Fruit fly (Drosophila melanogaster) whole organism, embryonic: ENCODE measurements around the gene Iris.

Source experiments
- B-H1 ChIP-seq: fragments of 200-800 bp; sonication (Bioruptor generic); IDR thresholded peaks from 3 replicates; pipeline ENCODE4 v1.3.6; 2022; ENCODE audit warnings: missing biosample characterization, missing genetic modification characterization
- CG10267 ChIP-seq: fragments of 200-800 bp; sonication (Bioruptor generic); optimal IDR thresholded peaks from 2 replicates; lab custom pipeline; 2018; ENCODE audit warnings: missing biosample characterization, mild to moderate bottlenecking, missing genetic modification characterization, moderate library complexity
- CG10543 ChIP-seq: fragments of 200-800 bp; sonication (Bioruptor generic); optimal IDR thresholded peaks from 3 replicates; lab custom pipeline; 2017; ENCODE audit warnings: missing biosample characterization, mild to moderate bottlenecking, missing genetic modification characterization, moderate library complexity
- CG10654 ChIP-seq: fragments of 200-800 bp; sonication (Bioruptor generic); optimal IDR thresholded peaks from 2 replicates; lab custom pipeline; 2016; ENCODE audit warnings: missing biosample characterization, missing genetic modification characterization
- CG11093 ChIP-seq: fragments of 200-800 bp; sonication (Bioruptor generic); IDR thresholded peaks from 3 replicates; pipeline ENCODE4 v1.3.6; 2022; ENCODE audit warnings: missing biosample characterization, missing genetic modification characterization
- CG12769 ChIP-seq: fragments of 200-800 bp; sonication (Bioruptor generic); optimal IDR thresholded peaks from 2 replicates; lab custom pipeline; 2019; ENCODE audit warnings: missing biosample characterization, mild to moderate bottlenecking, missing genetic modification characterization, moderate library complexity
- CG16813 ChIP-seq: fragments of 200-800 bp; sonication (Bioruptor generic); IDR thresholded peaks from 3 replicates; pipeline ENCODE4 v1.3.6; 2022; ENCODE audit warnings: missing biosample characterization, missing genetic modification characterization; ENCODE audit not compliant: partially characterized antibody
- CG2199 ChIP-seq: fragments of 200-800 bp; sonication (Bioruptor generic); IDR thresholded peaks from 3 replicates; pipeline ENCODE4 v1.3.6; 2022; ENCODE audit warnings: missing biosample characterization, missing genetic modification characterization
- CG2202 ChIP-seq: fragments of 200-800 bp; sonication (Bioruptor generic); optimal IDR thresholded peaks from 2 replicates; lab custom pipeline; 2018; ENCODE audit warnings: missing biosample characterization, mild to moderate bottlenecking, missing genetic modification characterization
- CG30431 ChIP-seq: fragments of 200-800 bp; sonication (Bioruptor generic); optimal IDR thresholded peaks from 2 replicates; lab custom pipeline; 2017; ENCODE audit warnings: missing biosample characterization, missing genetic modification characterization
- CG3407 ChIP-seq: fragments of 200-800 bp; sonication (Bioruptor generic); optimal IDR thresholded peaks from 2 replicates; lab custom pipeline; 2018; ENCODE audit warnings: missing biosample characterization, mild to moderate bottlenecking, missing genetic modification characterization
- CG34224 ChIP-seq: fragments of 200-800 bp; sonication (Bioruptor generic); IDR thresholded peaks from 3 replicates; pipeline ENCODE4 v1.3.6; 2022; ENCODE audit warnings: missing biosample characterization, missing genetic modification characterization; ENCODE audit not compliant: partially characterized antibody
- CG34422 ChIP-seq: fragments of 200-800 bp; sonication (Bioruptor generic); IDR thresholded peaks from 3 replicates; pipeline ENCODE4 v1.3.6; 2022; ENCODE audit warnings: missing biosample characterization, missing genetic modification characterization
- CG3847 ChIP-seq: fragments of 200-800 bp; sonication (Bioruptor generic); IDR thresholded peaks from 2 replicates; pipeline ENCODE4 v1.3.6; 2022; ENCODE audit warnings: missing biosample characterization, missing genetic modification characterization
- CG8290 ChIP-seq, 3 experiments: fragments of 200-800 bp; sonication (Bioruptor generic); optimal IDR thresholded peaks; 2 replicates each; lab custom pipeline; 2016 to 2019; ENCODE audit warnings: missing biosample characterization in 3 of 3, missing genetic modification characterization in 3 of 3, mild to moderate bottlenecking in 2 of 3, moderate library complexity in 1 of 3
- CG9727 ChIP-seq: fragments of 200-800 bp; sonication (Bioruptor generic); optimal IDR thresholded peaks from 3 replicates; lab custom pipeline; 2017; ENCODE audit warnings: missing biosample characterization, mild to moderate bottlenecking, missing genetic modification characterization
- Dbx ChIP-seq: fragments of 200-800 bp; sonication (Bioruptor generic); IDR thresholded peaks from 3 replicates; pipeline ENCODE4 v1.3.6; 2022; ENCODE audit warnings: missing biosample characterization, missing genetic modification characterization
- E2f2 ChIP-seq: fragments of 200-800 bp; sonication (Bioruptor generic); IDR thresholded peaks from 2 replicates; pipeline ENCODE4 v1.3.6; 2022; ENCODE audit warnings: missing biosample characterization, missing genetic modification characterization
- Ets65A ChIP-seq: fragments of 200-800 bp; sonication (Bioruptor generic); peaks from one replicate; lab custom pipeline; 2016; ENCODE audit warnings: missing biosample characterization, missing genetic modification characterization
- Hr3 ChIP-seq: fragments of 200-800 bp; sonication (Bioruptor generic); optimal IDR thresholded peaks from 3 replicates; lab custom pipeline; 2016; ENCODE audit warnings: missing biosample characterization, missing genetic modification characterization
- Hr78 ChIP-seq, 2 experiments: fragments of 200-800 bp in 1 of 2; fragments of >200 bp in 1 of 2; sonication (Bioruptor generic) in 1 of 2; optimal IDR thresholded peaks; 2 replicates each; lab custom pipeline; 2017 to 2019; ENCODE audit warnings: missing biosample characterization in 2 of 2, missing genetic modification characterization in 2 of 2, mild to moderate bottlenecking in 1 of 2, moderate library complexity in 1 of 2
- Hsf ChIP-seq: fragments of 200-800 bp; sonication (Bioruptor generic); optimal IDR thresholded peaks from 3 replicates; lab custom pipeline; 2016; ENCODE audit warnings: missing biosample characterization, missing genetic modification characterization
- Lim3 ChIP-seq: fragments of 200-800 bp; sonication (Bioruptor generic); IDR thresholded peaks from 2 replicates; pipeline ENCODE4 v1.3.6; 2022; ENCODE audit warnings: missing biosample characterization, missing genetic modification characterization
- MTF-1 ChIP-seq: fragments of 200-800 bp; sonication (Bioruptor generic); optimal IDR thresholded peaks from 2 replicates; lab custom pipeline; 2018; ENCODE audit warnings: missing biosample characterization, mild to moderate bottlenecking, missing genetic modification characterization, borderline replicate concordance
- Nf-YA ChIP-seq: fragments of 200-800 bp; sonication (Bioruptor generic); IDR thresholded peaks from 2 replicates; pipeline ENCODE4 v1.3.6; 2022; ENCODE audit warnings: missing biosample characterization, missing genetic modification characterization
- Pdp1 ChIP-seq, 2 experiments: fragments of 200-800 bp; sonication (Bioruptor generic); optimal IDR thresholded peaks; 3 replicates each; lab custom pipeline; 2016; ENCODE audit warnings: missing biosample characterization in 2 of 2, missing genetic modification characterization in 2 of 2, mild to moderate bottlenecking in 1 of 2, moderate library complexity in 1 of 2
- Ssrp ChIP-seq: fragments of 200-800 bp; sonication (Bioruptor generic); optimal IDR thresholded peaks from 2 replicates; lab custom pipeline; 2018; ENCODE audit warnings: missing biosample characterization, mild to moderate bottlenecking, missing genetic modification characterization, moderate library complexity
- Trl ChIP-seq, 3 experiments: fragments of >200 bp in 2 of 3; fragments of 200-800 bp in 1 of 3; sonication (Bioruptor generic) in 1 of 3; optimal IDR thresholded peaks; 2 replicates in 1 of 3; 3 replicates in 2 of 3; lab custom pipeline; 2016 to 2017; ENCODE audit warnings: missing biosample characterization in 1 of 3, missing genetic modification characterization in 1 of 3
- YL-1 ChIP-seq: fragments of 200-800 bp; sonication (Bioruptor generic); optimal IDR thresholded peaks from 3 replicates; lab custom pipeline; 2017; ENCODE audit warnings: missing biosample characterization, mild to moderate bottlenecking, missing genetic modification characterization
- az2 ChIP-seq: fragments of 200-800 bp; sonication (Bioruptor generic); optimal IDR thresholded peaks from 3 replicates; lab custom pipeline; 2016; ENCODE audit warnings: missing biosample characterization, missing genetic modification characterization
- chinmo ChIP-seq: fragments of 200-800 bp; sonication (Bioruptor generic); IDR thresholded peaks from 4 replicates; pipeline ENCODE4 v1.3.6; 2022; ENCODE audit warnings: missing biosample characterization, missing genetic modification characterization; ENCODE audit not compliant: partially characterized antibody
- fd102C ChIP-seq: fragments of 200-800 bp; sonication (Bioruptor generic); optimal IDR thresholded peaks from 2 replicates; lab custom pipeline; 2018; ENCODE audit warnings: missing biosample characterization, mild to moderate bottlenecking, missing genetic modification characterization, moderate library complexity
- gfzf ChIP-seq: fragments of 200-800 bp; sonication (Bioruptor generic); optimal IDR thresholded peaks from 2 replicates; lab custom pipeline; 2016; ENCODE audit warnings: missing biosample characterization, mild to moderate bottlenecking, missing genetic modification characterization, moderate library complexity
- gro ChIP-seq: fragments of 200-800 bp; sonication (Bioruptor generic); optimal IDR thresholded peaks from 2 replicates; lab custom pipeline; 2016; ENCODE audit warnings: missing biosample characterization, missing genetic modification characterization
- her ChIP-seq: fragments of 200-800 bp; sonication (Bioruptor generic); optimal IDR thresholded peaks from 2 replicates; lab custom pipeline; 2016; ENCODE audit warnings: missing biosample characterization, missing genetic modification characterization
- mld ChIP-seq: fragments of 200-800 bp; sonication (Bioruptor generic); IDR thresholded peaks from 3 replicates; pipeline ENCODE4 v1.3.6; 2022; ENCODE audit warnings: missing biosample characterization, missing genetic modification characterization; ENCODE audit not compliant: partially characterized antibody
- pita ChIP-seq: fragments of 200-800 bp; sonication (Bioruptor generic); optimal IDR thresholded peaks from 2 replicates; lab custom pipeline; 2017; ENCODE audit warnings: missing biosample characterization, mild to moderate bottlenecking, missing genetic modification characterization
- prd ChIP-seq, 3 experiments: fragments of >200 bp in 2 of 3; fragments of 200-800 bp in 1 of 3; sonication (Bioruptor generic) in 1 of 3; optimal IDR thresholded peaks in 2 of 3; IDR thresholded peaks in 1 of 3; 2 replicates in 2 of 3; 3 replicates in 1 of 3; pipeline versions ENCODE4 v1.3.6 to Lab custom; 2017 to 2022; ENCODE audit warnings: missing biosample characterization in 1 of 3, missing genetic modification characterization in 1 of 3
- sens ChIP-seq: fragments of 200-800 bp; sonication (Bioruptor generic); peaks from one replicate; lab custom pipeline; 2016; ENCODE audit warnings: missing biosample characterization, missing genetic modification characterization
- slbo ChIP-seq: fragments of 200-800 bp; sonication (Bioruptor generic); IDR thresholded peaks from 2 replicates; pipeline ENCODE4 v1.3.6; 2022; ENCODE audit warnings: missing biosample characterization, missing genetic modification characterization
- slou ChIP-seq: fragments of 200-800 bp; sonication (Bioruptor generic); optimal IDR thresholded peaks from 3 replicates; lab custom pipeline; 2016; ENCODE audit warnings: missing biosample characterization, missing genetic modification characterization
- so ChIP-seq: fragments of 200-800 bp; sonication (Bioruptor generic); IDR thresholded peaks from 3 replicates; pipeline ENCODE4 v1.3.6; 2022; ENCODE audit warnings: missing biosample characterization, missing genetic modification characterization
- stwl ChIP-seq: fragments of 200-800 bp; sonication (Bioruptor generic); optimal IDR thresholded peaks from 3 replicates; lab custom pipeline; 2018; ENCODE audit warnings: missing biosample characterization, mild to moderate bottlenecking, missing genetic modification characterization, moderate library complexity
- tap ChIP-seq: fragments of 200-800 bp; optimal IDR thresholded peaks from 3 replicates; lab custom pipeline; 2019; ENCODE audit warnings: missing biosample characterization, mild to moderate bottlenecking, missing genetic modification characterization, moderate library complexity
- trh ChIP-seq: fragments of 200-800 bp; sonication (Bioruptor generic); optimal IDR thresholded peaks from 2 replicates; lab custom pipeline; 2016; ENCODE audit warnings: missing biosample characterization, missing genetic modification characterization

The Iris gene

DNA sequence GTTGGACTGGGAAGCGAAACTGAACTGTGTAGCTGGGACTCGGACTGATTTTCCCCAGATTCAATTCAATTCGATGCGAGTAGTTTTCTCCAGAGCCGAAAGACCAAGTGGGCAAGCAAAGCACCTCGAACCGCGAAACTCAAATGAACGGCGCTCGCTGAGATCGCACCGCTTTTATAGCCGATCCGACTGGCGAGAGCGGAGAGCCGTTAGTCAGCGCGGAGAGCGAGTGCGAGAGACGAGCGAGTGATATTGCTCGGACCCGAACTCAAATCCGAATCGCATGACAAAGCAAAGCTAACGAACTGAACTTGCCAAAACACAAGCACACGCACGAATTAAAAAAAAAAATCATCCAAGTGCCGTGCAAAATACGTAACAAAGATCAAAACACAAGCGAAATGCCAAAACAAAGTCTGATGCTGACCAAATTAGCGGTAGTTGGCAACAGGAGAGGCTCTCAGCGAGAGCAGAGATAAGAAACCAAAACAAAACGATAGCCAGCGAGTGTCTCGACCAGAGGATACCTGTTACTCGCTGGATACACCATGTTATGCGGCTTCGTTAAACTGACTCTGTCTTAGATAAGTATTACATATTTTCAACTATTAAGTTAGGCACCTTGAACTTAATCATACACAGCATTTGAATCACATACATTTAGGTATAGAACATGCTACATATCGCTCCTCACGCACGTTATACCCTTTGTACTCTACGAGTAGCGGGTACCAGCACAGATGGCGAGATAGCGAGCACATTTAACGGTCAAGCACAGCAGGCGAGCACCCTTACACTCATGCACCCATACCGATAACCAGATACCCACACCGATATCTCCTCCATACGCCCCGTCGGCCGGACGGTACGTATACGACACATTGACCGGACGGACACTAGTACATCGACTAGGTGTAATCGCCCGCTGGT is 14.8 kb downstream of the Iris start (continued):
- TF ChIP-seq MTF-1 (GFP tag; lab: Kevin White, UChicago) (peak; percentile 48), Dbx (GFP tag; lab: Robert Waterston, UW) (peak; percentile 75; the same call in 2 of the 3 replicates), her (GFP tag; lab: Kevin White, UChicago) (peak; percentile 19), B-H1 (GFP tag; lab: Robert Waterston, UW) (peak; percentile 74), CG34224 (GFP tag; lab: Robert Waterston, UW) (peak; percentile 50; the same call in 2 of the 3 replicates), Lim3 (GFP tag; lab: Robert Waterston, UW) (no peak), Hsf (GFP tag; lab: Kevin White, UChicago) (peak; percentile 80), Ssrp (tag; lab: Kevin White, UChicago) (peak; percentile 44), sens (peak; percentile 93), Hr3 (peak; percentile 59), CG10267 (peak; percentile 29), Nf-YA (GFP tag; lab: Robert Waterston, UW) (peak; percentile 79), gro (GFP tag; lab: Kevin White, UChicago) (peak; percentile 83), slou (GFP tag; lab: Kevin White, UChicago) (peak; percentile 37), CG10543 (GFP tag; lab: Kevin White, UChicago) (peak; percentile 59), CG11093 (GFP tag; lab: Robert Waterston, UW) (peak; percentile 54; the same call in 2 of the 3 replicates), fd102C (GFP tag; lab: Kevin White, UChicago) (peak; percentile 32), tap (tag; lab: Kevin White, UChicago) (peak; percentile 38), Hr78 (GFP tag; optimal IDR thresholded peaks at IDR 0.05; lab: Kevin White, UChicago) (peak in 1 of 2 experiments; percentile 54)

- no peak for TF ChIP-seq CG30431
- TF ChIP-seq CG10654 (GFP tag; lab: Kevin White, UChicago), result no peak
- peak; percentile 2 for TF ChIP-seq YL-1 (GFP tag; lab: Kevin White, UChicago)
- TF ChIP-seq chinmo (GFP tag; lab: Robert Waterston, UW), result 0 out of 4 replicates have a peak, but pooled peaks have one; percentile 11
- TF ChIP-seq Trl (optimal IDR thresholded peaks at IDR 0.05; lab: Kevin White, UChicago), result no peak
- no peak for TF ChIP-seq Trl (GFP tag; optimal IDR thresholded peaks at IDR 0.05; lab: Kevin White, UChicago)
- TF ChIP-seq CG34422 (GFP tag; lab: Robert Waterston, UW), result 0 out of 3 replicates have a peak, but pooled peaks have one; percentile 21
- TF ChIP-seq CG2202 (tag; lab: Kevin White, UChicago), result no peak
- TF ChIP-seq CG8290 (GFP tag; optimal IDR thresholded peaks at IDR 0.05; lab: Kevin White, UChicago), result no peak
- peak in 1 of 2 experiments; percentile 20 for TF ChIP-seq CG8290 (tag; optimal IDR thresholded peaks at IDR 0.05; lab: Kevin White, UChicago)
- peak; percentile 35 for TF ChIP-seq Ets65A (GFP tag; lab: Kevin White, UChicago)
- no peak for TF ChIP-seq trh (GFP tag; lab: Kevin White, UChicago)
- no peak for TF ChIP-seq prd (optimal IDR thresholded peaks at IDR 0.05; lab: Kevin White, UChicago)
- 0 out of 3 replicates have a peak, but pooled peaks have one; percentile 30 for TF ChIP-seq prd (GFP tag; IDR thresholded peaks at IDR 0.05; lab: Robert Waterston, UW)
- TF ChIP-seq gfzf (GFP tag; lab: Kevin White, UChicago), result peak; percentile 11
- 0 out of 2 replicates have a peak, but pooled peaks have one; percentile 7 for TF ChIP-seq CG3847
- no peak for TF ChIP-seq az2 (GFP tag; lab: Kevin White, UChicago)
- TF ChIP-seq mld, result no peak
- peak; percentile 36 for TF ChIP-seq CG3407
- TF ChIP-seq CG2199 (GFP tag; lab: Robert Waterston, UW), result 0 out of 3 replicates have a peak, but pooled peaks have one; percentile 52
- TF ChIP-seq so (GFP tag; lab: Robert Waterston, UW), result peak; percentile 31; the same call in 1 of the 3 replicates
- peak; percentile 48 for TF ChIP-seq pita (GFP tag; lab: Kevin White, UChicago)
- TF ChIP-seq CG16813, result peak; percentile 36; the same call in 1 of the 3 replicates
- TF ChIP-seq Pdp1 (GFP tag; optimal IDR thresholded peaks at IDR 0.05; lab: Kevin White, UChicago), result peak in 1 of 2 experiments; percentile 32
- peak; percentile 32 for TF ChIP-seq CG9727 (GFP tag; lab: Kevin White, UChicago)
- TF ChIP-seq E2f2 (GFP tag; lab: Robert Waterston, UW), result peak; percentile 11; the same call in 1 of the 2 replicates
- 0 out of 2 replicates have a peak, but pooled peaks have one; percentile 11 for TF ChIP-seq slbo (GFP tag; lab: Robert Waterston, UW)
- TF ChIP-seq CG12769, result peak; percentile 91
- peak; percentile 7 for TF ChIP-seq stwl (tag; lab: Kevin White, UChicago)
Observed at dm6 chr2L:1118149-1118548, 15.7 kb downstream of the Iris start.
